Worm (Caenorhabditis elegans): Measurements from ENCODE around the gene Y57E12B.4.

The Y57E12B.4 gene

DNA sequence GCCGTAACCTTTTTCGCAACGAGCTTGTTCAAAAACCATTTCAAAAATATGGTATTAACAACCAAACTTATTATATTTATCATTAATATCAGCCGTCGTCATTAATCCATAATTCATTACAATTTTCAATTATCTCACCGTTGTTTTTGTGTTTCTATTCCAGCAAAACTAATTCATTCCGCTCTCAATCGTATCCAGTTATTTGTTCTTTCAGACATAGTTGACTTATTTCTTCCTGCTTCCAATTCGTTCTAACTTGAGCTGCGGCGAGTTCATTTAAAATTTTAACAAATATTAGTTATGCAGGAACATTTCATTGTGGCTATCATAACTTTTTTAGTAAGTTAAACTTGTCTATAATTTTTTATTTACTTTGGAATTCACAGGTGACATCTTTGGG is 28.7 kb upstream of the Y57E12B.4 start, which contains the start of gene srx-16:
srx-16 (plus strand) TSS at position 301 of the 400 bp plus-strand sequence.
- TF ChIP-seq ama-1 (optimal IDR thresholded peaks at IDR 0.05): no peak

DNA sequence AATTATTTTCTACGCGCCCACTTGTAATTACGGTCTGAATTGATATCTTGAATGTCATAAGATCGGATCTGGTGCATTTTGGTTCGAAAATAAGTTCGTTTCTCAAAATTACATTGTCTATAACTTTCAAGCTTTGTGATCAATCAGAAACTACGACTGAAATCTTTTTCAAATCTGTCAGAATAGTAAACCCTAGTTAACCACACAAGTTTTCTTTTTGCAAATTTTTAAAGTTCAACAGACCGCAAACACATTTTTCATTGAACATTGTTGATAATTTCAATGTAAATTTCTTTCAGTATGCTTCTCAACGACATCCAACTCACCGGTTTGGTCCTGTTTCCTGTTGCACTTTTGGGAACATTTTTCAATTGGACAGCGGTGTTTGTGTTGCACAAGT is 24.2 kb upstream of the Y57E12B.4 start, which contains the start of gene srx-59:
srx-59 (plus strand) TSS at position 301 of the 400 bp plus-strand sequence.
- TF ChIP-seq scrt-1 (GFP tag; IDR thresholded peaks at IDR 0.05): no peak
- TF ChIP-seq aly-1 (tag; optimal IDR thresholded peaks at IDR 0.05): no peak
- TF ChIP-seq B0310.2 (tag; optimal IDR thresholded peaks at IDR 0.05): no peak
- TF ChIP-seq ets-7 (tag; optimal IDR thresholded peaks at IDR 0.05): no peak
- TF ChIP-seq sea-1 (GFP tag; conservative IDR thresholded peaks at IDR 0.05): no peak
- TF ChIP-seq F13C5.2 (tag; optimal IDR thresholded peaks at IDR 0.05): no peak
- no peak for TF ChIP-seq tbx-11 (GFP tag; IDR thresholded peaks at IDR 0.05)
- no peak for TF ChIP-seq hmbx-1 (tag; optimal IDR thresholded peaks at IDR 0.05)
- no peak for TF ChIP-seq hnd-1 (tag; optimal IDR thresholded peaks at IDR 0.05)
- no peak for TF ChIP-seq ceh-13 (GFP tag; optimal IDR thresholded peaks at IDR 0.05)
- no peak for TF ChIP-seq tbx-37 (GFP tag; conservative IDR thresholded peaks at IDR 0.05)

DNA sequence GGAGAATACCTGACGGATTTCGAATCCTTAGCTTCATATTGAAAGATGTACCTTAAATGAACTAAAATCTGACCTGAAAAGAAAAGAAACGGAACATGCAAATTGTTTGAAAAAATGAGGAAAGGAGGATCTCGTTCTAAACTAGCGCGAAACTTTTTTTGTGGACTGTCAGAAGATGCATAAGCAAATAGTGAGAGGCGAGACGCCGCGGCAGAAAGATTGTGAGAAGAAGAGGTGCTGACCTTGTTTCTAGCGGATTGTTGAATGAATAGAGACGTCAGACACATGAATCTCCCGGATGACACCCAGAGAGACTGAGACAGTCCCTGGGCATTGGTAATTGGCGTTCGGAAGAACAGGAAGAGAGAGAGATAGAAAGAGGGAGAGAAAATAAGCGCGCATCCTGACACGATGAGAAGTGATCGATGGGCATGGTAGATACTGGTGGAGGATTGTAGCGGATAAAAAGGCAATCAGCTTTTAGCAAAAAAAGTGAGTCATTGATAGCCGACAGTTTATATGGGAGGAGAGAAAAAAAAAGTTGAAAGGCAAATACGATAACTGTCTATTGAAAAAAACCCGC is 22.7 kb upstream of the Y57E12B.4 start, which contains the start of gene ptr-15:
ptr-15 (minus strand) TSS at position 51 of the 583 bp plus-strand sequence.
- no peak for TF ChIP-seq hmbx-1 (tag; optimal IDR thresholded peaks at IDR 0.05)
- no peak for TF ChIP-seq tbx-37 (GFP tag; conservative IDR thresholded peaks at IDR 0.05)
- TF ChIP-seq hmg-4 (GFP tag; optimal IDR thresholded peaks at IDR 0.05): no peak
- no peak for TF ChIP-seq scrt-1 (GFP tag; IDR thresholded peaks at IDR 0.05)
- no peak for TF ChIP-seq ceh-13 (GFP tag; optimal IDR thresholded peaks at IDR 0.05)
- TF ChIP-seq sea-1 (GFP tag; conservative IDR thresholded peaks at IDR 0.05): no peak
- no peak for TF ChIP-seq tbx-11 (GFP tag; IDR thresholded peaks at IDR 0.05)
- TF ChIP-seq ets-7 (tag; optimal IDR thresholded peaks at IDR 0.05): no peak
- TF ChIP-seq hnd-1 (tag; optimal IDR thresholded peaks at IDR 0.05): no peak
- no peak for TF ChIP-seq ceh-36 (tag; optimal IDR thresholded peaks at IDR 0.05)
- TF ChIP-seq tra-4 (tag; optimal IDR thresholded peaks at IDR 0.05): no peak
- TF ChIP-seq aly-1 (tag; optimal IDR thresholded peaks at IDR 0.05): no peak
- TF ChIP-seq F13C5.2 (tag; optimal IDR thresholded peaks at IDR 0.05): no peak

DNA sequence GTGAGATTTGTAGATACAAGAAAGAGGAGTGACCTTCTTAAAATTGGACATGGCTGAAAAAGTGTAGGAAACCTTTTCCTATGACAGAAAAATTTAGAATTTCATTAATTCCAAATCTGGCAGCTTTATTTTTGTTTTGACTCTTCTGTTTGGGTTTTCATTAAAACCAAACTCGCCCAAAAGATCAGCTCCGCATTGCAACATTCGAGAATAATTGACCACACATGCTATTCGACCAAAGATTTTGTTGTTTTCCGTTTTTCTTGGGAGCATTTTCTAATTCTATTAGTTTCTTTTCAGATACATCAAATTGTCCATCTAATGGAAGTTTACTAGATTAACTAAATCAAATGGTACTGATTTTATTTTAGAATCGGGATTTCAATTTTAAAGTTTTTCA is 8.9 kb upstream of the Y57E12B.4 start, which contains the start of gene mec-1:
mec-1 (plus strand) TSS at position 301 of the 400 bp plus-strand sequence.
- TF ChIP-seq sea-1 (GFP tag; conservative IDR thresholded peaks at IDR 0.05): no peak
- TF ChIP-seq hmbx-1 (tag; optimal IDR thresholded peaks at IDR 0.05): no peak
- no peak for TF ChIP-seq aly-1 (tag; optimal IDR thresholded peaks at IDR 0.05)
- TF ChIP-seq hnd-1 (tag; optimal IDR thresholded peaks at IDR 0.05): no peak
- no peak for TF ChIP-seq tbx-11 (GFP tag; IDR thresholded peaks at IDR 0.05)
- TF ChIP-seq F13C5.2 (tag; optimal IDR thresholded peaks at IDR 0.05): no peak
- TF ChIP-seq B0310.2 (tag; optimal IDR thresholded peaks at IDR 0.05): no peak
- TF ChIP-seq ceh-13 (GFP tag; optimal IDR thresholded peaks at IDR 0.05): no peak
- no peak for TF ChIP-seq ets-7 (tag; optimal IDR thresholded peaks at IDR 0.05)
- no peak for TF ChIP-seq flt-1 (GFP tag; IDR thresholded peaks at IDR 0.05)

DNA sequence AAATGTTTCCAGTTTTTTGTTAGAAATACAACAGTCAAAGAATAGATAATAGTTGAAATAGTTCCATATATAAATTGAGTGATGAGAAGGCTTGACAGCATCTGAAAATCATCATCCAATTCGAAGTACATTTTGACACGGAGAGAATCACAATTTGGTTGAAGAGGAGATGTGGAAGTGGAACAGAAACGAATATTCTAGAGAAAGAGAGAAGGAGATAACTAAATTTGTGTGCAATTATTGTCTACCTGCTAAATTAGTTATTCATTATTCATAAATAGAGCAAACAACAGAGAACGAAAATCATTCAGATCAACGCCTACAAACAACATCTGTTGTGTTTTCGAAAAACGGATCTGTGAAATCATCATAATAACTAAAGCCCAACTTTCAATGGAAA is 6.5 kb upstream of the Y57E12B.4 start, which contains the start of gene srg-31:
srg-31 (minus strand) TSS at position 101 of the 400 bp plus-strand sequence.
- TF ChIP-seq sea-1 (GFP tag; conservative IDR thresholded peaks at IDR 0.05) (no peak), tra-4 (tag; optimal IDR thresholded peaks at IDR 0.05) (no peak), ceh-13 (GFP tag; optimal IDR thresholded peaks at IDR 0.05) (no peak), pes-1 (GFP tag; IDR thresholded peaks at IDR 0.05) (no peak), flt-1 (GFP tag; IDR thresholded peaks at IDR 0.05) (no peak), hmbx-1 (tag; optimal IDR thresholded peaks at IDR 0.05) (no peak), ceh-36 (tag; optimal IDR thresholded peaks at IDR 0.05) (no peak), tbx-37 (GFP tag; conservative IDR thresholded peaks at IDR 0.05) (no peak), B0310.2 (tag; optimal IDR thresholded peaks at IDR 0.05) (no peak), ama-1 (optimal IDR thresholded peaks at IDR 0.05) (no peak), aly-1 (tag; optimal IDR thresholded peaks at IDR 0.05) (no peak), tbx-11 (GFP tag; IDR thresholded peaks at IDR 0.05) (no peak), ets-7 (tag; optimal IDR thresholded peaks at IDR 0.05) (no peak), scrt-1 (GFP tag; IDR thresholded peaks at IDR 0.05) (no peak), hmg-4 (GFP tag; optimal IDR thresholded peaks at IDR 0.05) (no peak)

DNA sequence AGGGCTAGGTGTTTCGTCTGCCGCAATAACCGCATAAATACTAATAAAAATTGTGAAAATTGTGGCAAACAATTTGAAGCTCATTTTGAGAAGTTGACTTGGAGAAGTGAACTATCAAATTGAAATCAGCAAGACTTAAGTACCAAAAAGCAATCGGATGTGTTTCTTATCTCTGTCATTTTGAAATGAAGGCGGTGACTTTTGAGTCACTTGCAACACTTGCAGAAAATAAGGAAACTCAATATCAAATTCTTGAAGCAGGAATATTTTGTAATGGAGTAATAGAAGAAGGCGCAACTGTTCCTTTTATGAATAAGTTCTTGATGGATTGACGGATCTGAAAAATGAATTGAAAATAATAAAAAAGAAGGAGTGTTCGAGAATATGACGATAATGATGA is 4.0 kb upstream of the Y57E12B.4 start, which contains the start of gene T07H8.11:
T07H8.11 (minus strand) TSS at position 101 of the 400 bp plus-strand sequence.
- no peak for TF ChIP-seq ama-1 (optimal IDR thresholded peaks at IDR 0.05)
- no peak for TF ChIP-seq ets-7 (tag; optimal IDR thresholded peaks at IDR 0.05)
- TF ChIP-seq ceh-13 (GFP tag; optimal IDR thresholded peaks at IDR 0.05): no peak
- TF ChIP-seq F13C5.2 (tag; optimal IDR thresholded peaks at IDR 0.05): no peak
- TF ChIP-seq tbx-37 (GFP tag; conservative IDR thresholded peaks at IDR 0.05): no peak
- TF ChIP-seq pes-1 (GFP tag; IDR thresholded peaks at IDR 0.05): no peak
- TF ChIP-seq aly-1 (tag; optimal IDR thresholded peaks at IDR 0.05): no peak
- no peak for TF ChIP-seq tra-4 (tag; optimal IDR thresholded peaks at IDR 0.05)
- no peak for TF ChIP-seq scrt-1 (GFP tag; IDR thresholded peaks at IDR 0.05)
- no peak for TF ChIP-seq hmbx-1 (tag; optimal IDR thresholded peaks at IDR 0.05)
- TF ChIP-seq hmg-4 (GFP tag; optimal IDR thresholded peaks at IDR 0.05): no peak
- no peak for TF ChIP-seq B0310.2 (tag; optimal IDR thresholded peaks at IDR 0.05)
- TF ChIP-seq flt-1 (GFP tag; IDR thresholded peaks at IDR 0.05): no peak
- TF ChIP-seq sea-1 (GFP tag; conservative IDR thresholded peaks at IDR 0.05): no peak
- TF ChIP-seq hnd-1 (tag; optimal IDR thresholded peaks at IDR 0.05): no peak
- TF ChIP-seq ceh-36 (tag; optimal IDR thresholded peaks at IDR 0.05): no peak
- no peak for TF ChIP-seq tbx-11 (GFP tag; IDR thresholded peaks at IDR 0.05)

DNA sequence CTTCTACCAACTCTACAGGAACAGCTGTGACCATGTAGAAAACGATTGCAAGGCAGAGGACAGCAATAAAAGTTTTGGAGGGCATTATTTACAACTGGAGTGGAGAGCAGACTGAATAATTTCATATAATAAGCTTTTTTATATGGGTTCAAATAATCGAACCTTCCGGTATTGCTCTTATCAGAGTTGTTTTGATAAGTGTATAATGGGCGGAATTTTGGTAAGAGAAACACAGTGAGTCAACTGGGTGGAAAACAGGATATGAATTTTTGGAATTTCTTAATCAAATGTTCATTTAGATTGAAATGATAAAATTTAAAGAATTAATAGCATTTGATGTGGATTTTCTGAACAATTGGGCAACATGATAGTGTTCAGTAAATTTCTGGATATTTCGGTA is 2.4 kb upstream of the Y57E12B.4 start, which contains the start of gene Y57E12B.11:
Y57E12B.11 (minus strand) TSS at position 101 of the 400 bp plus-strand sequence.
- TF ChIP-seq sea-1 (GFP tag; conservative IDR thresholded peaks at IDR 0.05): no peak
- TF ChIP-seq hmg-4 (GFP tag; optimal IDR thresholded peaks at IDR 0.05): no peak
- no peak for TF ChIP-seq tra-4 (tag; optimal IDR thresholded peaks at IDR 0.05)
- TF ChIP-seq ama-1 (optimal IDR thresholded peaks at IDR 0.05): no peak
- TF ChIP-seq tbx-11 (GFP tag; IDR thresholded peaks at IDR 0.05): no peak
- TF ChIP-seq ets-7 (tag; optimal IDR thresholded peaks at IDR 0.05): no peak
- no peak for TF ChIP-seq aly-1 (tag; optimal IDR thresholded peaks at IDR 0.05)
- TF ChIP-seq pes-1 (GFP tag; IDR thresholded peaks at IDR 0.05): no peak
- no peak for TF ChIP-seq ceh-36 (tag; optimal IDR thresholded peaks at IDR 0.05)
- TF ChIP-seq ceh-13 (GFP tag; optimal IDR thresholded peaks at IDR 0.05): no peak
- no peak for TF ChIP-seq tbx-37 (GFP tag; conservative IDR thresholded peaks at IDR 0.05)
- no peak for TF ChIP-seq hmbx-1 (tag; optimal IDR thresholded peaks at IDR 0.05)
- no peak for TF ChIP-seq B0310.2 (tag; optimal IDR thresholded peaks at IDR 0.05)
- TF ChIP-seq scrt-1 (GFP tag; IDR thresholded peaks at IDR 0.05): no peak
- no peak for TF ChIP-seq flt-1 (GFP tag; IDR thresholded peaks at IDR 0.05)
- TF ChIP-seq F13C5.2 (tag; optimal IDR thresholded peaks at IDR 0.05): no peak
- no peak for TF ChIP-seq hnd-1 (tag; optimal IDR thresholded peaks at IDR 0.05)
